Worm (Caenorhabditis elegans) whole organism, L2 larva: ENCODE data around the gene Y71H2AM.6.

Source experiments
- C34F6.9 ChIP-seq: fragments of 150-350 bp; optimal IDR thresholded peaks from 2 replicates; lab custom pipeline; 2014; ENCODE audit warnings: missing biosample characterization, missing genetic modification characterization
- F13H6.1 ChIP-seq: sonication (generic microtip); optimal IDR thresholded peaks from 2 replicates; lab custom pipeline; 2016; ENCODE audit warnings: missing genetic modification characterization, missing compliant biosample characterization
- ZK546.5 ChIP-seq: sonication (generic microtip); optimal IDR thresholded peaks from 2 replicates; lab custom pipeline; 2017; ENCODE audit warnings: missing biosample characterization, missing genetic modification characterization
- alr-1 ChIP-seq: fragments of 150-350 bp; optimal IDR thresholded peaks from 2 replicates; lab custom pipeline; 2014; ENCODE audit warnings: missing biosample characterization, missing genetic modification characterization
- aly-2 ChIP-seq: fragments of 150-350 bp; optimal IDR thresholded peaks from 2 replicates; lab custom pipeline; 2014; ENCODE audit warnings: missing biosample characterization, missing genetic modification characterization
- blmp-1 ChIP-seq: sonication (generic microtip); optimal IDR thresholded peaks from 2 replicates; lab custom pipeline; 2017; ENCODE audit warnings: missing genetic modification characterization, mild to moderate bottlenecking, missing compliant biosample characterization, antibody characterized with exemption, moderate library complexity; ENCODE audit not compliant: insufficient read depth
- ceh-16 ChIP-seq: fragments of 150-350 bp; optimal IDR thresholded peaks from 2 replicates; lab custom pipeline; 2014; ENCODE audit warnings: missing biosample characterization, missing genetic modification characterization
- crh-2 ChIP-seq: sonication (generic microtip); optimal IDR thresholded peaks from 2 replicates; lab custom pipeline; 2017; ENCODE audit warnings: missing biosample characterization, missing genetic modification characterization
- elt-1 ChIP-seq: fragments of 150-350 bp; optimal IDR thresholded peaks from 2 replicates; lab custom pipeline; 2014; ENCODE audit warnings: missing biosample characterization, missing genetic modification characterization
- elt-3 ChIP-seq: sonication (generic microtip); optimal IDR thresholded peaks from 2 replicates; lab custom pipeline; 2017; ENCODE audit warnings: missing biosample characterization, missing genetic modification characterization
- fos-1 ChIP-seq: fragments of 150-350 bp; optimal IDR thresholded peaks from 2 replicates; lab custom pipeline; 2014; ENCODE audit warnings: missing biosample characterization, missing genetic modification characterization
- gmeb-1 ChIP-seq: fragments of 150-350 bp; optimal IDR thresholded peaks from 2 replicates; lab custom pipeline; 2014; ENCODE audit warnings: missing biosample characterization, missing genetic modification characterization
- lin-13 ChIP-seq: fragments of 150-350 bp; optimal IDR thresholded peaks from 2 replicates; lab custom pipeline; 2014; ENCODE audit warnings: missing biosample characterization, missing genetic modification reagents, missing genetic modification characterization
- lin-39 ChIP-seq: fragments of 150-350 bp; optimal IDR thresholded peaks from 2 replicates; lab custom pipeline; 2014; ENCODE audit warnings: missing biosample characterization, missing genetic modification reagents, missing genetic modification characterization
- lsy-2 ChIP-seq, 2 experiments: fragments of 150-350 bp in 1 of 2; sonication (generic microtip) in 1 of 2; optimal IDR thresholded peaks; 2 replicates each; lab custom pipeline; 2014 to 2017; ENCODE audit warnings: missing biosample characterization in 2 of 2, missing genetic modification characterization in 2 of 2
- mbf-1 ChIP-seq: sonication (generic microtip); optimal IDR thresholded peaks from 2 replicates; lab custom pipeline; 2017; ENCODE audit warnings: missing biosample characterization, missing genetic modification characterization
- mdl-1 ChIP-seq, 2 experiments: fragments of 150-350 bp in 1 of 2; sonication (generic microtip) in 1 of 2; optimal IDR thresholded peaks; 2 replicates each; lab custom pipeline; 2017; ENCODE audit warnings: missing biosample characterization in 2 of 2, missing genetic modification characterization in 2 of 2
- nhr-10 ChIP-seq: sonication (generic microtip); optimal IDR thresholded peaks from 2 replicates; lab custom pipeline; 2017; ENCODE audit warnings: missing biosample characterization, missing genetic modification characterization
- nhr-129 ChIP-seq: fragments of 150-350 bp; optimal IDR thresholded peaks from 2 replicates; lab custom pipeline; 2014; ENCODE audit warnings: missing biosample characterization, missing genetic modification characterization
- nhr-21 ChIP-seq: fragments of 150-350 bp; optimal IDR thresholded peaks from 2 replicates; lab custom pipeline; 2014; ENCODE audit warnings: missing biosample characterization, missing genetic modification characterization
- nhr-23 ChIP-seq: fragments of 150-350 bp; optimal IDR thresholded peaks from 2 replicates; lab custom pipeline; 2014; ENCODE audit warnings: missing biosample characterization, missing genetic modification reagents, missing genetic modification characterization
- nhr-237 ChIP-seq: fragments of 150-350 bp; optimal IDR thresholded peaks from 2 replicates; lab custom pipeline; 2014; ENCODE audit warnings: missing biosample characterization, missing genetic modification characterization
- nhr-25 ChIP-seq: fragments of 150-350 bp; sonication (generic microtip); optimal IDR thresholded peaks from 3 replicates; lab custom pipeline; 2014; ENCODE audit warnings: missing biosample characterization, missing genetic modification characterization
- skn-1 ChIP-seq: sonication (generic microtip); optimal IDR thresholded peaks from 2 replicates; lab custom pipeline; 2017; ENCODE audit warnings: missing biosample characterization, missing genetic modification characterization
- sma-3 ChIP-seq: sonication (generic microtip); optimal IDR thresholded peaks from 2 replicates; lab custom pipeline; 2016; ENCODE audit warnings: missing genetic modification reagents, missing genetic modification characterization, missing compliant biosample characterization
- sma-9 ChIP-seq, 2 experiments: fragments of 150-350 bp in 1 of 2; sonication (generic microtip) in 1 of 2; optimal IDR thresholded peaks; 2 replicates each; lab custom pipeline; 2014 to 2016; ENCODE audit warnings: missing genetic modification characterization in 2 of 2, mild to moderate bottlenecking in 1 of 2, missing biosample characterization in 1 of 2, missing compliant biosample characterization in 1 of 2, missing genetic modification reagents in 1 of 2, moderate library complexity in 1 of 2
- snpc-4 ChIP-seq: fragments of 150-350 bp; optimal IDR thresholded peaks from 2 replicates; lab custom pipeline; 2014; ENCODE audit warnings: missing biosample characterization, missing genetic modification characterization
- unc-39 ChIP-seq: fragments of 150-350 bp; optimal IDR thresholded peaks from 2 replicates; lab custom pipeline; 2014; ENCODE audit warnings: missing biosample characterization, missing genetic modification characterization
- unc-55 ChIP-seq: fragments of 150-350 bp; sonication (generic microtip); optimal IDR thresholded peaks from 3 replicates; lab custom pipeline; 2014; ENCODE audit warnings: missing biosample characterization, missing genetic modification reagents, missing genetic modification characterization
- unc-62 ChIP-seq: fragments of 150-350 bp; optimal IDR thresholded peaks from 2 replicates; lab custom pipeline; 2014; ENCODE audit warnings: missing biosample characterization, missing genetic modification reagents, missing genetic modification characterization
- zag-1 ChIP-seq: fragments of 150-350 bp; optimal IDR thresholded peaks from 2 replicates; lab custom pipeline; 2014; ENCODE audit warnings: missing biosample characterization, missing genetic modification characterization

Y71H2AM.6 gene

DNA sequence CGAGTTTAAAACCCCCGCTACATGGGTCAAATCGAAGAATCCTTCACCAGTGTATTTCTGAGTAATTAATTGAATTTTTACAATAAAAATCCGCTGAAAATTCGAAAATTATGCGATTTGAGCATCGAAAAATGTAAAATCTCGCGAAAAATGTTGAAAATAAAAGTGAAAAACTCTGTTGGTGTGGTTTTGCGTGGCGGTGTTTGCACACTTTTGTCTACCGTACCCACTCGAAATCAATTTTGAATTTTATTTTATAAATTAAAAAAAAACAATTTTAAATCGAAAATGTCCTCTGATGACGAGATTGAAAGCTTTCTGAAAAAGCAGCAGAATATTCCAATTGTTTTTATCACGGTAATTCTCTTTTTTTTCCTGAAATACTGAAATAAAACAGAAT is at the start of gene Y71H2AM.6:
Y71H2AM.6 (plus strand) TSS at position 264 of the 400 bp plus-strand sequence.
- TF ChIP-seq lin-13 (GFP tag; lab: Kevin White, UChicago) = peak; percentile 63
- TF ChIP-seq lsy-2 (tag; optimal IDR thresholded peaks at IDR 0.05; lab: Kevin White, UChicago) = peak; percentile 97 to 99
- TF ChIP-seq snpc-4 (tag; lab: Kevin White, UChicago) = no peak
- TF ChIP-seq nhr-25 = peak; percentile 38
- peak; percentile 52 for TF ChIP-seq gmeb-1 (tag; lab: Kevin White, UChicago)
- TF ChIP-seq crh-2 (tag; lab: Kevin White, UChicago) = peak; percentile 25
- no peak for TF ChIP-seq nhr-129 (tag; lab: Kevin White, UChicago)
- no peak for TF ChIP-seq nhr-23 (tag; lab: Kevin White, UChicago)
- TF ChIP-seq C34F6.9 (tag; lab: Kevin White, UChicago) = peak; percentile 61
- TF ChIP-seq unc-55 (GFP tag; lab: Kevin White, UChicago) = peak; percentile 69
- TF ChIP-seq sma-3 = peak; percentile 20
- no peak for TF ChIP-seq nhr-237 (tag; lab: Kevin White, UChicago)
- TF ChIP-seq blmp-1 = peak; percentile 71
- TF ChIP-seq fos-1 (tag; lab: Kevin White, UChicago) = peak; percentile 8

DNA sequence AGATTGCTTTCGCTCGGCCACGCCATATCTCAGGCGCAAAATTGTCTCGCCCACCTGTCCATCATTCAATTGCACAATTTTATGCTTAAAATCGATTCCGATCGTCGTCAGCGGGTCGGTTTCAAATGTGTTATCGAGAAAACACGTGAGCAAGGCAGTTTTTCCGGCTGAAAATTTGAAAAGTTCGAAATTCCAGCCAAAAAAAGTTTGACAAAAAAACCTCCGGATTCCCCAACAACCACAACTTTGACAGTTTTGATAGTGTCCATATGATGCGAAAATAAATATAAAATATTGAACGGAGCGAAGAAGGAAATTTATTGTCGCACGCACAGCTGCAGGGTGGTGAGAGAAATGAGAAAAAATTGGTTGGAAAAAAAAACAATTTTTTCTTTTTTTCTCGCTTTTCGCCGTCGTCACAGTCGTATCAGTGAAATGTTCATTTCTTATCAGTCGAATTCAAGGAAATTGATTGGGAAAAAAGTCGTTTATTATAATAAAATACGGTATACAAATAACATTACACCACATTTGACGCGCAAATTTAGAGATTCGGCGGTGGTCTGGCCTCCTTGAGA is 47.2 kb upstream of the Y71H2AM.6 start, which contains the start of gene Y71H2AM.12:
Y71H2AM.12 (minus strand) TSS at position 486 of the 578 bp plus-strand sequence.
- TF ChIP-seq zag-1 (tag; lab: Kevin White, UChicago) (no peak), fos-1 (tag; lab: Kevin White, UChicago) (peak; percentile 45)

DNA sequence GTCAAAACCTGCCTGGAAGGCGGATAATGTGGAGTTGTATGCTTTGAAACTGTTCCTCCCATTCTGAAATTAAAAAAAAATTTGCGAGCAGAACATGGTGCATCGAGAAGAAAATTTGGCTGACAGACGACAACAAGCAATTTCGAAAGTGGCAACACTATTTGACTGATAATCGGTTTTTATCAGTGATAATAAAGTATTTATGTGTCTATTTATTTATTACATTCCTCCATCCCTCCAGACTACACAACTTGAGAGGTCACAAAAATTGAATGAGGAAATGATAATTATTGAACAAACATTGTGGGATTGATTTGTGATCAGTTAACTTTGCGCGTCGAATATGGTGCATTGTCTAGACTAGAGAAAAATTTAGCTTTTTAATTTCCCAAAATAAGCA is 41.4 kb upstream of the Y71H2AM.6 start, which contains the start of gene cest-25:
cest-25 (minus strand) TSS at position 63 of the 400 bp plus-strand sequence.
- TF ChIP-seq F13H6.1 (tag; lab: Kevin White, UChicago) = peak; percentile 29
- TF ChIP-seq nhr-25 = no peak
- TF ChIP-seq fos-1 (tag; lab: Kevin White, UChicago) = peak; percentile 89
- TF ChIP-seq sma-9 (GFP tag; optimal IDR thresholded peaks at IDR 0.05; lab: Kevin White, UChicago) = peak; percentile 18
- no peak for TF ChIP-seq sma-9 (tag; optimal IDR thresholded peaks at IDR 0.05; lab: Kevin White, UChicago)
- TF ChIP-seq elt-1 (tag; lab: Kevin White, UChicago) = no peak
- peak; percentile 52 for TF ChIP-seq crh-2 (tag; lab: Kevin White, UChicago)

DNA sequence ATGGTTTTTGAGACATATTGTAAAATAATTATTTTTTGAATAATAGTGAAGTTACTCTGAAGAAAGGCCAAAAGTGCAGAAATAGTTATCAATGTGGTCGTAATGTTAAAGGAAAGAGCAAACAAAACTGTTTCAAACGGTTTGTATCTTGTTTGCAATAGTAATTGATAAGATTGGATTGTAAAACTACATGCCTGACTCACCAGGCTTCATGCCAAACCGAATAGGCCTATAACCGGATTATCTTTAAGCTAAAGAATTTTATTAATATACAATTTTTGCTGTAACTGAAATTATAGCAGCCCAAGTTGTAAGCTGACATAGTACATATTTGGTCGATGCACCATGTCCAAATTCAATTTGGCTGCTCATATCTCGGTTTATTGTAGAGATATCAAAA is 34.3 kb upstream of the Y71H2AM.6 start, which contains the start of gene Y71H2AM.14:
Y71H2AM.14 (minus strand) TSS at position 101 of the 400 bp plus-strand sequence.
- TF ChIP-seq snpc-4 (tag; lab: Kevin White, UChicago) (no peak), fos-1 (tag; lab: Kevin White, UChicago) (peak; percentile 51), nhr-129 (tag; lab: Kevin White, UChicago) (no peak)

DNA sequence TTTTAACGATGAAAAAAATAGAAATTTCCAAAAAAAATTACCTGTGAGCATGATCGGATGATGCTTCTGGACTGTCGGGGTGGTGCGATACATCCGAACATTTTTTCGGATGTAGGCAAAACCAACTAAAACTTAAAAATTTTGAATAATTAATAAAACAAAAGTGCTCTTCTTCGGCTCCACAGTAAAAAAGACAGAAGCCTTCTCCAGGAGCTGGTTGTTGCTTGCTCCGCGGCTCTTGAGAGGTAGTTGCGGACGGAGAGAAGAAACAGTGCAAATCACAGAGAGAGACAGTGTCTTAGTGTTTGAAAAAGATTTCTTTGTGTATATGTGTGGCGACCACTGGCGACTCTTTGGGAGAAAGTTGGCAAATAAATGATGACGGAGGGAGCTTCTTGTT is 24.6 kb upstream of the Y71H2AM.6 start, which contains the start of gene gldi-9:
gldi-9 (minus strand) TSS at position 101 of the 400 bp plus-strand sequence.
- no peak for TF ChIP-seq nhr-10 (tag; lab: Kevin White, UChicago)
- no peak for TF ChIP-seq lin-13 (GFP tag; lab: Kevin White, UChicago)
- TF ChIP-seq elt-1 (tag; lab: Kevin White, UChicago) = no peak
- no peak for TF ChIP-seq ceh-16 (tag; lab: Kevin White, UChicago)
- TF ChIP-seq mdl-1 (tag; optimal IDR thresholded peaks at IDR 0.05; lab: Kevin White, UChicago) = no peak
- no peak for TF ChIP-seq nhr-21
- no peak for TF ChIP-seq elt-3 (tag; lab: Kevin White, UChicago)
- TF ChIP-seq skn-1 (tag; lab: Kevin White, UChicago) = no peak
- TF ChIP-seq aly-2 = no peak
- no peak for TF ChIP-seq ZK546.5 (tag; lab: Kevin White, UChicago)
- TF ChIP-seq blmp-1 = no peak
- TF ChIP-seq unc-39 (tag; lab: Kevin White, UChicago) = no peak
- TF ChIP-seq unc-62 (GFP tag; lab: Kevin White, UChicago) = no peak
- no peak for TF ChIP-seq crh-2 (tag; lab: Kevin White, UChicago)
- no peak for TF ChIP-seq mbf-1
- TF ChIP-seq sma-9 (GFP tag; optimal IDR thresholded peaks at IDR 0.05; lab: Kevin White, UChicago) = no peak
- no peak for TF ChIP-seq sma-9 (tag; optimal IDR thresholded peaks at IDR 0.05; lab: Kevin White, UChicago)
- no peak for TF ChIP-seq zag-1 (tag; lab: Kevin White, UChicago)
- TF ChIP-seq nhr-23 (tag; lab: Kevin White, UChicago) = no peak

DNA sequence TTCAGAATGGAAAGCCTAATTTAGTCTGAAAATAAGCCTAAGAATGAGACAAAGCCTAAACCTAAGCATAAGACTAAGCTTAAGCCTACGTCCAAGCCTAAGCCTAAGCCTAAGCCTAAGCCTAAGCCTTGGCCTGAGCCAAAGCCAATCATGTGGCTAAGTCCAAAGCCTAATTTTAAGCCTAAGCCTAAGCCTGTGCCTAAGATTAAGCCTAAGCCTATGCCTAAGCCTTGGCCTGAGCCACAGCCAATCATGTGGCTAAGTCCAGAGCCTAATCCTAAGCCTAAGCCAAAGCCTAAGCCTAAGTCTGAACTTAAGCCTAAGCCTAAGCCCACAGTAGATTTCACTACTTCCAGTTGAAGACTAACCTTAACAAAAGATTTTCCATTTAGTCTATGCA is 23.4 kb upstream of the Y71H2AM.6 start:
- TF ChIP-seq ZK546.5 (tag; lab: Kevin White, UChicago) (no peak), alr-1 (tag; lab: Kevin White, UChicago) (no peak), lin-39 (tag; lab: Kevin White, UChicago) (no peak), nhr-25 (no peak)
